Fruit fly (Drosophila melanogaster) whole organism, embryonic: ENCODE data around the gene CG32448.
A peak's percentile ranks its signal among the peaks of the same experiment; 100 is the strongest.

Source experiments
- ATbp ChIP-seq: fragments of 200-800 bp; sonication (Bioruptor generic); optimal IDR thresholded peaks from 2 replicates; lab custom pipeline; 2017; ENCODE audit warnings: missing biosample characterization, mild to moderate bottlenecking, missing genetic modification characterization, missing genetic modification reagents
- CG1024 ChIP-seq: fragments of 200-800 bp; sonication (Bioruptor generic); IDR thresholded peaks from 2 replicates; pipeline ENCODE4 v1.3.6; 2022; ENCODE audit warnings: missing biosample characterization, missing genetic modification characterization
- CG10267 ChIP-seq: fragments of 200-800 bp; sonication (Bioruptor generic); optimal IDR thresholded peaks from 2 replicates; lab custom pipeline; 2018; ENCODE audit warnings: missing biosample characterization, mild to moderate bottlenecking, missing genetic modification characterization, moderate library complexity
- CG10543 ChIP-seq: fragments of 200-800 bp; sonication (Bioruptor generic); optimal IDR thresholded peaks from 3 replicates; lab custom pipeline; 2017; ENCODE audit warnings: missing biosample characterization, mild to moderate bottlenecking, missing genetic modification characterization, moderate library complexity
- CG11695 ChIP-seq: fragments of 200-800 bp; sonication (Bioruptor generic); IDR thresholded peaks from 3 replicates; pipeline ENCODE4 v1.3.6; 2022; ENCODE audit warnings: missing biosample characterization, missing genetic modification characterization
- CG12104 ChIP-seq: fragments of 200-800 bp; sonication (Bioruptor generic); optimal IDR thresholded peaks from 3 replicates; lab custom pipeline; 2016; ENCODE audit warnings: missing biosample characterization, missing genetic modification characterization
- CG13424 ChIP-seq: fragments of 200-800 bp; sonication (Bioruptor generic); optimal IDR thresholded peaks from 2 replicates; lab custom pipeline; 2019; ENCODE audit warnings: missing biosample characterization, mild to moderate bottlenecking, missing genetic modification characterization, moderate library complexity
- CG15269 ChIP-seq: fragments of 200-800 bp; sonication (Bioruptor generic); optimal IDR thresholded peaks from 2 replicates; lab custom pipeline; 2018; ENCODE audit warnings: missing biosample characterization, mild to moderate bottlenecking, missing genetic modification characterization, moderate library complexity
- CG17568 ChIP-seq: fragments of 200-800 bp; sonication (Bioruptor generic); optimal IDR thresholded peaks from 2 replicates; lab custom pipeline; 2018; ENCODE audit warnings: missing biosample characterization, mild to moderate bottlenecking, missing genetic modification characterization, moderate library complexity
- CG17912 ChIP-seq: fragments of 200-800 bp; sonication (Bioruptor generic); optimal IDR thresholded peaks from 2 replicates; lab custom pipeline; 2018; ENCODE audit warnings: missing biosample characterization, mild to moderate bottlenecking, missing genetic modification characterization
- CG18599 ChIP-seq: fragments of 200-800 bp; sonication (Bioruptor generic); optimal IDR thresholded peaks from 3 replicates; lab custom pipeline; 2017; ENCODE audit warnings: missing biosample characterization, missing genetic modification characterization, mild to moderate bottlenecking, moderate library complexity, missing genetic modification reagents
- CG2120 ChIP-seq: fragments of 200-800 bp; sonication (Bioruptor generic); optimal IDR thresholded peaks from 3 replicates; lab custom pipeline; 2016; ENCODE audit warnings: missing biosample characterization, missing genetic modification characterization
- CG31365 ChIP-seq: fragments of 200-800 bp; sonication (Bioruptor generic); optimal IDR thresholded peaks from 2 replicates; lab custom pipeline; 2018; ENCODE audit warnings: missing biosample characterization, mild to moderate bottlenecking, missing genetic modification characterization
- CG3281 ChIP-seq: fragments of 200-800 bp; sonication (Bioruptor generic); optimal IDR thresholded peaks from 3 replicates; lab custom pipeline; 2017; ENCODE audit warnings: missing biosample characterization, mild to moderate bottlenecking, missing genetic modification characterization
- CG33557 ChIP-seq: fragments of 200-800 bp; sonication (Bioruptor generic); optimal IDR thresholded peaks from 2 replicates; lab custom pipeline; 2019; ENCODE audit warnings: missing biosample characterization, mild to moderate bottlenecking, missing genetic modification characterization, moderate library complexity
- CG34224 ChIP-seq: fragments of 200-800 bp; sonication (Bioruptor generic); IDR thresholded peaks from 3 replicates; pipeline ENCODE4 v1.3.6; 2022; ENCODE audit warnings: missing biosample characterization, missing genetic modification characterization; ENCODE audit not compliant: partially characterized antibody
- CG6813 ChIP-seq: fragments of 200-800 bp; sonication (Bioruptor generic); optimal IDR thresholded peaks from 2 replicates; lab custom pipeline; 2017; ENCODE audit warnings: missing biosample characterization, missing genetic modification characterization, mild to moderate bottlenecking, moderate library complexity, missing genetic modification reagents
- CG6854 ChIP-seq: fragments of 200-800 bp; sonication (Bioruptor generic); optimal IDR thresholded peaks from 3 replicates; lab custom pipeline; 2017; ENCODE audit warnings: missing biosample characterization, mild to moderate bottlenecking, missing genetic modification characterization
- CG7357 ChIP-seq: fragments of 200-800 bp; sonication (Bioruptor generic); IDR thresholded peaks from 3 replicates; pipeline ENCODE4 v1.3.6; 2022; ENCODE audit warnings: missing biosample characterization, missing genetic modification characterization
- CG8388 ChIP-seq: fragments of 200-800 bp; sonication (Bioruptor generic); optimal IDR thresholded peaks from 2 replicates; lab custom pipeline; 2019; ENCODE audit warnings: missing biosample characterization, mild to moderate bottlenecking, missing genetic modification characterization, moderate library complexity
- CG8765 ChIP-seq: fragments of 200-800 bp; sonication (Bioruptor generic); IDR thresholded peaks from 2 replicates; pipeline ENCODE4 v1.3.6; 2022; ENCODE audit warnings: missing biosample characterization, missing genetic modification characterization
- CG8924 ChIP-seq: fragments of 200-800 bp; optimal IDR thresholded peaks from 3 replicates; lab custom pipeline; 2019; ENCODE audit warnings: missing biosample characterization, mild to moderate bottlenecking, missing genetic modification characterization, moderate library complexity
- CG9437 ChIP-seq: fragments of 200-800 bp; sonication (Bioruptor generic); optimal IDR thresholded peaks from 2 replicates; lab custom pipeline; 2018; ENCODE audit warnings: missing biosample characterization, mild to moderate bottlenecking, missing genetic modification characterization
- Dbx ChIP-seq: fragments of 200-800 bp; sonication (Bioruptor generic); IDR thresholded peaks from 3 replicates; pipeline ENCODE4 v1.3.6; 2022; ENCODE audit warnings: missing biosample characterization, missing genetic modification characterization
- Dref ChIP-seq: fragments of 200-800 bp; sonication (Bioruptor generic); IDR thresholded peaks from 2 replicates; pipeline ENCODE4 v1.3.6; 2022; ENCODE audit warnings: missing biosample characterization, missing genetic modification characterization
- Fer1 ChIP-seq: fragments of 200-800 bp; sonication (Bioruptor generic); optimal IDR thresholded peaks from 2 replicates; lab custom pipeline; 2017; ENCODE audit warnings: missing biosample characterization, mild to moderate bottlenecking, missing genetic modification characterization
- Fer3 ChIP-seq: fragments of 200-800 bp; sonication (Bioruptor generic); optimal IDR thresholded peaks from 2 replicates; lab custom pipeline; 2018; ENCODE audit warnings: missing biosample characterization, mild to moderate bottlenecking, missing genetic modification characterization, moderate library complexity
- Kr ChIP-seq: fragments of 200-800 bp; sonication (Bioruptor generic); optimal IDR thresholded peaks from 2 replicates; lab custom pipeline; 2017; ENCODE audit warnings: missing biosample characterization, mild to moderate bottlenecking, missing genetic modification characterization
- Meics ChIP-seq: fragments of 200-800 bp; sonication (Bioruptor generic); optimal IDR thresholded peaks from 2 replicates; lab custom pipeline; 2017; ENCODE audit warnings: missing biosample characterization, mild to moderate bottlenecking, missing genetic modification characterization
- NC2β ChIP-seq: fragments of 200-800 bp; sonication (Bioruptor generic); optimal IDR thresholded peaks from 2 replicates; lab custom pipeline; 2016; ENCODE audit warnings: missing biosample characterization, missing genetic modification characterization
- Poxn ChIP-seq: fragments of 200-800 bp; sonication (Bioruptor generic); IDR thresholded peaks from 2 replicates; pipeline ENCODE4 v1.3.6; 2022; ENCODE audit warnings: missing biosample characterization, missing genetic modification characterization
- Rfx ChIP-seq: fragments of 200-800 bp; sonication (Bioruptor generic); IDR thresholded peaks from 2 replicates; pipeline ENCODE4 v1.3.6; 2022; ENCODE audit warnings: missing biosample characterization, missing genetic modification characterization
- Sox102F ChIP-seq: fragments of 200-800 bp; sonication (Bioruptor generic); optimal IDR thresholded peaks from 2 replicates; lab custom pipeline; 2018; ENCODE audit warnings: missing biosample characterization, mild to moderate bottlenecking, missing genetic modification characterization, moderate library complexity
- bcd ChIP-seq: fragments of 200-800 bp; sonication (Bioruptor generic); optimal IDR thresholded peaks from 2 replicates; lab custom pipeline; 2017; ENCODE audit warnings: missing biosample characterization, mild to moderate bottlenecking, missing genetic modification characterization
- caup ChIP-seq: fragments of 200-800 bp; sonication (Bioruptor generic); optimal IDR thresholded peaks from 3 replicates; lab custom pipeline; 2017; ENCODE audit warnings: missing biosample characterization, mild to moderate bottlenecking, missing genetic modification characterization, moderate library complexity; ENCODE audit not compliant: severe bottlenecking
- cwo ChIP-seq: fragments of 200-800 bp; sonication (Bioruptor generic); optimal IDR thresholded peaks from 3 replicates; lab custom pipeline; 2017; ENCODE audit warnings: missing biosample characterization, missing genetic modification characterization, mild to moderate bottlenecking, moderate library complexity, missing genetic modification reagents
- dysf ChIP-seq: fragments of 200-800 bp; sonication (Bioruptor generic); IDR thresholded peaks from 3 replicates; pipeline ENCODE4 v1.3.6; 2022; ENCODE audit warnings: missing biosample characterization, missing genetic modification characterization
- ewg ChIP-seq: fragments of 200-800 bp; sonication (Bioruptor generic); optimal IDR thresholded peaks from 3 replicates; lab custom pipeline; 2017; ENCODE audit warnings: mild to moderate bottlenecking, missing biosample characterization, missing genetic modification reagents, missing genetic modification characterization
- fd3F ChIP-seq: fragments of 200-800 bp; sonication (Bioruptor generic); optimal IDR thresholded peaks from 2 replicates; lab custom pipeline; 2018; ENCODE audit warnings: missing biosample characterization, mild to moderate bottlenecking, missing genetic modification characterization, moderate library complexity
- grau ChIP-seq: fragments of 200-800 bp; optimal IDR thresholded peaks from 3 replicates; lab custom pipeline; 2019; ENCODE audit warnings: missing biosample characterization, mild to moderate bottlenecking, missing genetic modification characterization, moderate library complexity
- lab ChIP-seq: fragments of 200-800 bp; sonication (Bioruptor generic); optimal IDR thresholded peaks from 3 replicates; lab custom pipeline; 2017; ENCODE audit warnings: missing biosample characterization, missing genetic modification characterization, mild to moderate bottlenecking, moderate library complexity, missing genetic modification reagents
- lbe ChIP-seq: fragments of 200-800 bp; sonication (Bioruptor generic); optimal IDR thresholded peaks from 2 replicates; lab custom pipeline; 2016; ENCODE audit warnings: missing biosample characterization, mild to moderate bottlenecking, missing genetic modification characterization
- odd ChIP-seq: fragments of 200-800 bp; sonication (Bioruptor generic); optimal IDR thresholded peaks from 2 replicates; lab custom pipeline; 2017; ENCODE audit warnings: missing biosample characterization, mild to moderate bottlenecking, missing genetic modification characterization
- onecut ChIP-seq: fragments of 200-800 bp; sonication (Bioruptor generic); IDR thresholded peaks from 2 replicates; pipeline ENCODE4 v1.3.6; 2022; ENCODE audit warnings: missing biosample characterization, missing genetic modification characterization
- row ChIP-seq: fragments of 200-800 bp; sonication (Bioruptor generic); IDR thresholded peaks from 3 replicates; pipeline ENCODE4 v1.3.6; 2022; ENCODE audit warnings: missing biosample characterization, missing genetic modification characterization
- tx ChIP-seq: fragments of 200-800 bp; sonication (Bioruptor generic); optimal IDR thresholded peaks from 2 replicates; lab custom pipeline; 2016; ENCODE audit warnings: missing biosample characterization, missing genetic modification characterization
- unpg ChIP-seq: fragments of 200-800 bp; sonication (Bioruptor generic); optimal IDR thresholded peaks from 3 replicates; lab custom pipeline; 2018; ENCODE audit warnings: missing biosample characterization, mild to moderate bottlenecking, missing genetic modification characterization, moderate library complexity
- zen2 ChIP-seq: fragments of 200-800 bp; sonication (Bioruptor generic); IDR thresholded peaks from 3 replicates; pipeline ENCODE4 v1.3.6; 2022; ENCODE audit warnings: missing biosample characterization, missing genetic modification characterization; ENCODE audit not compliant: partially characterized antibody

Gene CG32448

DNA sequence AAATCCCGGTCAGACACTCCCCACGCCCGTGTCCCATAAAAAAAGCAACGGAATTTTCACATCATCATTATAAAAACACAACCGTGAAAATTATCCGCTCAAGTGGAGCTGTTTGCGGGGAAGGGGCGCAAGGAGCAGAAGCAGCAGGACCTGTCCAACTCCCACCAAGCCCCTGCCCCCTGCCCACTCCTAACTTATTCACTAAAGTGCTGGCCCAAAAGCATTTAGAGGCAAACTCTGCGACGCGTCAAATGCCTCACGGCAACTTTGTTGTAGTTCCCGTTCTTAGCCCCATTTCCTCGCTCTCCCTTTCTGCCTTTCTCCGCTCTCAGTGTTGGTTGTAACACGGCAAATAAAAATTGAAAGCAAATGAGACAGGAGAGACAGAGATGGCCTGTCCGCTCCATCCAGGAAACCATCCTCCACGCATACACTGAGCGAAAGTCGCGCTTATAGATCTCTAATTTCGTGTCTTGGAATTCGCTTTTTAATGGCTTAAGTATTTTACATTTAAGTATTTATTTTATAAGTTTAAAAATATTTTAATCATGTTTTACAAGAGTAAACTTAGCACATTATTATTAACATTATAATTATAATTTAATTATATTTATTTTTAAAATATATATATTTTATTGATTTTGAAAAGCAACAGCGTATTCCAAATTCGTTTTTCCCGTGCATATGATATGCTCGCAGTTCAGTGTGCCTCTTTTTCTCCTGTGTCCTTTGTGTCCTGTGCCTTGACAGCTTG is 31.2 kb upstream of the CG32448 start (continued):
- no peak for TF ChIP-seq CG33557 (GFP tag; lab: Kevin White, UChicago)
- peak; percentile 57 for TF ChIP-seq row (GFP tag; lab: Robert Waterston, UW)
- TF ChIP-seq Fer1 (GFP tag; lab: Kevin White, UChicago): peak; percentile 34
- TF ChIP-seq odd (GFP tag; lab: Kevin White, UChicago): peak; percentile 27
- TF ChIP-seq lbe: no peak
- peak; percentile 82 for TF ChIP-seq CG18599 (GFP tag; lab: Kevin White, UChicago)
- peak; percentile 12 for TF ChIP-seq CG12104 (GFP tag; lab: Kevin White, UChicago)
- no peak for TF ChIP-seq Poxn (GFP tag; lab: Robert Waterston, UW)
- no peak for TF ChIP-seq tx
- peak; percentile 57 for TF ChIP-seq CG15269 (tag; lab: Kevin White, UChicago)
- peak; percentile 70 for TF ChIP-seq Meics (GFP tag; lab: Kevin White, UChicago)
- peak; percentile 30 for TF ChIP-seq caup (GFP tag; lab: Kevin White, UChicago)
- peak; percentile 38 for TF ChIP-seq Sox102F (GFP tag; lab: Kevin White, UChicago)
- TF ChIP-seq CG3281: peak; percentile 66
- TF ChIP-seq CG7357 (GFP tag; lab: Robert Waterston, UW): no peak
- peak; percentile 48; the same call in 1 of the 3 replicates for TF ChIP-seq dysf (GFP tag; lab: Robert Waterston, UW)
- TF ChIP-seq CG2120 (GFP tag; lab: Kevin White, UChicago): peak; percentile 22
- TF ChIP-seq Dref: peak; percentile 17; the same call in 1 of the 2 replicates
- peak; percentile 0 for TF ChIP-seq fd3F (GFP tag; lab: Kevin White, UChicago)
- no peak for TF ChIP-seq zen2 (GFP tag; lab: Robert Waterston, UW)
- TF ChIP-seq ATbp (GFP tag; lab: Kevin White, UChicago): peak; percentile 14
- TF ChIP-seq cwo (GFP tag; lab: Kevin White, UChicago): peak; percentile 54
- no peak for TF ChIP-seq CG31365
- TF ChIP-seq CG6813 (GFP tag; lab: Kevin White, UChicago): peak; percentile 36
- TF ChIP-seq CG10267 (tag; lab: Kevin White, UChicago): peak; percentile 25
- peak; percentile 14 for TF ChIP-seq CG8388 (GFP tag; lab: Kevin White, UChicago)
- TF ChIP-seq CG17912 (GFP tag; lab: Kevin White, UChicago): no peak
- no peak for TF ChIP-seq unpg (GFP tag; lab: Kevin White, UChicago)
- TF ChIP-seq lab (GFP tag; lab: Kevin White, UChicago): peak; percentile 68
- TF ChIP-seq NC2β (GFP tag; lab: Kevin White, UChicago): no peak
- peak; percentile 22 for TF ChIP-seq Fer3 (tag; lab: Kevin White, UChicago)
- peak; percentile 38 for TF ChIP-seq CG9437 (GFP tag; lab: Kevin White, UChicago)
- no peak for TF ChIP-seq CG17568 (GFP tag; lab: Kevin White, UChicago)
- peak; percentile 38 for TF ChIP-seq CG10543 (GFP tag; lab: Kevin White, UChicago)
- no peak for TF ChIP-seq CG1024 (GFP tag; lab: Robert Waterston, UW)
- peak; percentile 67 for TF ChIP-seq grau (tag; lab: Kevin White, UChicago)
- peak; percentile 9 for TF ChIP-seq CG6854
- no peak for TF ChIP-seq CG34224
- no peak for TF ChIP-seq onecut (GFP tag; lab: Robert Waterston, UW)
- TF ChIP-seq CG8765: no peak
- 0 out of 2 replicates have a peak, but pooled peaks have one; percentile 4 for TF ChIP-seq Rfx (GFP tag; lab: Robert Waterston, UW)
- 0 out of 3 replicates have a peak, but pooled peaks have one; percentile 25 for TF ChIP-seq CG11695 (GFP tag; lab: Robert Waterston, UW)
- no peak for TF ChIP-seq Dbx (GFP tag; lab: Robert Waterston, UW)
- no peak for TF ChIP-seq Kr
- TF ChIP-seq CG8924: peak; percentile 67
- TF ChIP-seq bcd: peak; percentile 30
- TF ChIP-seq CG13424 (tag; lab: Kevin White, UChicago): peak; percentile 57
- peak; percentile 14 for TF ChIP-seq ewg (GFP tag; lab: Kevin White, UChicago)
